Fruit fly (Drosophila melanogaster): ENCODE measurements around the gene Doc3.
A peak's percentile ranks its signal among the peaks of the same experiment; 100 is the strongest.

Doc3 gene

dm6 chr3L:8964458-8964857 is 40.5 kb upstream of the Doc3 start, which contains the start of gene ValRS-m (continued):
- TF ChIP-seq Ssrp (tag; optimal IDR thresholded peaks at IDR 0.05) (no peak), NC2β (GFP tag; optimal IDR thresholded peaks at IDR 0.05) (no peak), CG31388 (GFP tag; optimal IDR thresholded peaks at IDR 0.05) (no peak), CG11560 (tag; IDR thresholded peaks at IDR 0.05) (no peak), Dref (GFP tag; IDR thresholded peaks at IDR 0.05) (peak; percentile 57), CG10565 (GFP tag; optimal IDR thresholded peaks at IDR 0.05) (no peak), ase (GFP tag; IDR thresholded peaks at IDR 0.05) (no peak), peb (GFP tag; IDR thresholded peaks at IDR 0.05) (no peak), HHEX (GFP tag; optimal IDR thresholded peaks at IDR 0.05) (no peak), Hr39 (optimal IDR thresholded peaks at IDR 0.05) (no peak), ham (GFP tag; IDR thresholded peaks at IDR 0.05) (no peak), CoRest (tag; optimal IDR thresholded peaks at IDR 0.05) (no peak), CG4707 (GFP tag; optimal IDR thresholded peaks at IDR 0.05) (no peak), slbo (GFP tag; IDR thresholded peaks at IDR 0.05) (no peak), en (GFP tag; optimal IDR thresholded peaks at IDR 0.05) (no peak), MBD-R2 (GFP tag; IDR thresholded peaks at IDR 0.05) (peak; percentile 42), cwo (GFP tag; optimal IDR thresholded peaks at IDR 0.05) (no peak), CG7745 (tag; optimal IDR thresholded peaks at IDR 0.05) (no peak), pzg (GFP tag; optimal IDR thresholded peaks at IDR 0.05) (peak; percentile 6), Sox100B (GFP tag; optimal IDR thresholded peaks at IDR 0.05) (no peak), BEAF-32 (GFP tag; optimal IDR thresholded peaks at IDR 0.05) (peak; percentile 3), kay (GFP tag; optimal IDR thresholded peaks at IDR 0.05) (no peak), C15 (GFP tag; IDR thresholded peaks at IDR 0.05) (no peak), CG2199 (GFP tag; IDR thresholded peaks at IDR 0.05) (no peak), CG8765 (GFP tag; IDR thresholded peaks at IDR 0.05) (no peak), oc (tag; optimal IDR thresholded peaks at IDR 0.05) (no peak), CG6683 (GFP tag; optimal IDR thresholded peaks at IDR 0.05) (no peak), CrebB (tag; optimal IDR thresholded peaks at IDR 0.05) (no peak), crp (GFP tag; optimal IDR thresholded peaks at IDR 0.05) (peak in 1 of 2 experiments; percentile 80), E2f2 (GFP tag; IDR thresholded peaks at IDR 0.05) (peak; percentile 86), CG9797 (GFP tag; optimal IDR thresholded peaks at IDR 0.05) (no peak), trem (tag; optimal IDR thresholded peaks at IDR 0.05) (peak; percentile 36), chinmo (GFP tag; IDR thresholded peaks at IDR 0.05; ENCODE audit: partially characterized antibody) (0 out of 4 replicates have a peak, but pooled peaks have one; percentile 40), CG6175 (GFP tag; IDR thresholded peaks at IDR 0.05) (no peak), Hr3 (GFP tag; optimal IDR thresholded peaks at IDR 0.05) (no peak), jigr1 (GFP tag; IDR thresholded peaks at IDR 0.05) (no peak), Pdp1 (GFP tag; optimal IDR thresholded peaks at IDR 0.05) (peak in 1 of 2 experiments; percentile 73), CG17912 (GFP tag; optimal IDR thresholded peaks at IDR 0.05) (no peak), CG13624 (GFP tag; optimal IDR thresholded peaks at IDR 0.05) (no peak), CG12744 (GFP tag; optimal IDR thresholded peaks at IDR 0.05) (no peak), Dp (GFP tag; optimal IDR thresholded peaks at IDR 0.05) (peak; percentile 79)

- TF ChIP-seq NC2α (GFP tag; optimal IDR thresholded peaks at IDR 0.05), result no peak
- TF ChIP-seq Dfd (GFP tag; optimal IDR thresholded peaks at IDR 0.05), result no peak
- TF ChIP-seq CG11085 (GFP tag; IDR thresholded peaks at IDR 0.05), result no peak
- TF ChIP-seq Sry-δ (GFP tag; optimal IDR thresholded peaks at IDR 0.05), result peak; percentile 88
- no peak for TF ChIP-seq CG7271 (tag; optimal IDR thresholded peaks at IDR 0.05)
- TF ChIP-seq Trl (optimal IDR thresholded peaks at IDR 0.05), result no peak
- no peak for TF ChIP-seq Trl (GFP tag; optimal IDR thresholded peaks at IDR 0.05)
- no peak for TF ChIP-seq croc (GFP tag; conservative IDR thresholded peaks at IDR 0.05)
- TF ChIP-seq Mes4 (GFP tag; optimal IDR thresholded peaks at IDR 0.05), result no peak
- TF ChIP-seq fu2 (GFP tag; optimal IDR thresholded peaks at IDR 0.05), result no peak
- no peak for TF ChIP-seq Side (GFP tag; optimal IDR thresholded peaks at IDR 0.05)
- no peak for TF ChIP-seq sug (tag; optimal IDR thresholded peaks at IDR 0.05)
- TF ChIP-seq Rx (GFP tag; IDR thresholded peaks at IDR 0.05), result no peak
Measured at dm6 chr3L:8966324-8967011, 38.5 kb upstream of the Doc3 start, which contains the start of the genes CG5653 and CG5021. CG5653 (minus strand) TSS chr3L:8966374. CG5021 (plus strand) TSS chr3L:8966829.

Measured in whole organism, embryonic.